Fruit fly (Drosophila melanogaster): ENCODE measurements around the gene CG2217.

The CG2217 gene

DNA sequence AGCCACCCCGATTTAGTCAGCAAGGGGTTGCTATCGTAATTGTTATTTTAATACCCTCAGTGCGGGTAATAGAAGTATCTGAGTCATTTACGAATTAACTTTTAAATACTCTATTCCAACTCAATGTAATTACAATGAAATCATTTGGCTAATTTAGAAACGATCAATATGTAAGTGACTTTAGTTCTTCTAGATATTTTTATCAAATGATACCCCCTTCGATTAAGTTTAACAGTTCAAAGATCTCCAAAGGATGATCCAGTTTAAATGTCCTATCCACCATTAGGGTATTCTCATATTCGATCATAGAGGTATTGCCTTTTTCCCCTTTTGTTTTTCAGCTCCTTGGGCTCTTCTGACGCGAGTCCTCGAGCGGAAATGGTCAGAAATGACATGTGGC, 28.9 kb downstream of the CG2217 start:
- TF ChIP-seq CG8478 (optimal IDR thresholded peaks at IDR 0.05) (no peak), CTCF (optimal IDR thresholded peaks at IDR 0.05) (no peak)

DNA sequence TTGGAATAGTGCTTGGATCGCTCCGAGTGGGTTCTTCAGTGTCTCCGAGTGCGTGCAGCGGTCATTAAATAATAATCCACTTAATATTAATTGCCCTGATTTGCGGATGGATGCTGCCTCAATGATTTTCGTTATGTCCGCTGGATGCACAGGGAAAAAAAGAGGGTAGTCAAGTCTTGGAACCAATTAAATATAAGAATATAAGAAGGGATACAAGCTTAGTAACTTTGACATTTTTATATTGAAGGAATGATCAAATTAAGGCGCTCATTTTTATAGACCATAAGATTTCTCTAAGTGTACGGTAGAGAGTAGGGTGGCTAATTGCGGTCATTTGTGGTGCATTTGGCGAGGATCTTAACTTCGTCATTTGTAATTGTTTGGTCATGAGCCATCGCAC, 30.8 kb downstream of the CG2217 start:
- TF ChIP-seq CTCF (optimal IDR thresholded peaks at IDR 0.05), result no peak
- TF ChIP-seq CG8478 (optimal IDR thresholded peaks at IDR 0.05), result no peak

DNA sequence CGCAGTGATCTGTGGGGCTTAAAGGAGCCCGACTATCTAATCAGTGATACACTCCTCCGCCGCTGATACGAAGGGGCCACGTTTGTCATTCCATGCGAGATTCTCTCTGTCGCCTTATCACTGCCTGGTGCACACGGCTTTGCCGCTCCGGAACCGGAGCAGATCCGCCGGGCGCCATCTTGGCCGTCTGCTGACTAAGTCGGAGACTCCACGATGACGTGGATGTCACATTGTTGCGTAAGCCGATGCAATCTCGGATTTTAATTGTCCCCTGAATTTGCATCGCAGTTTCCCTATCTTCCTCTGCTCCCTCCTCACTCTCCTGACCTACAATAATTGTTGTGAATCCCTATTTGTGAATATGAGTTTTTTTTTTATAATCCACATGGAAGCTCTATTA, 31.7 kb downstream of the CG2217 start:
- TF ChIP-seq CG8478 (optimal IDR thresholded peaks at IDR 0.05) (no peak), CTCF (optimal IDR thresholded peaks at IDR 0.05) (no peak)

DNA sequence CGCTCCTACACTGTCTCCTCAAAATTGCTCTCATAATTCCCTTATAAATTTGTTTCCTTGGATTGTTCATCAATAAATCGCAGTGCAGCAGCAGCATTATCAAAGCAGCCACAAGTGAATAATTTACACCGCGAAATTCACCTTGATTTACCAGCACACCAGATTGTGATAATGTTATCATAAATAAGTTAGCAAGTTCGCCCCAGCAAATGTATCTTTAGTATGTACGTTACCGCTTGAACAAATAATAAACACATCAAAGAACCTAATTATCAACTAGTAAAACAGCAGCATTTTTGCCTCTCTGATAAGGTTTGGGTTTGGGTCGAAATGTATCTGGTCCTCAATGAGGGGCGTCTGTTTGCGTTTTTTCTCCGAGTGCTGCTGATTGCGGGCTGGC, 32.5 kb downstream of the CG2217 start:
- TF ChIP-seq CG8478 (optimal IDR thresholded peaks at IDR 0.05) (no peak), CTCF (optimal IDR thresholded peaks at IDR 0.05) (no peak)

DNA sequence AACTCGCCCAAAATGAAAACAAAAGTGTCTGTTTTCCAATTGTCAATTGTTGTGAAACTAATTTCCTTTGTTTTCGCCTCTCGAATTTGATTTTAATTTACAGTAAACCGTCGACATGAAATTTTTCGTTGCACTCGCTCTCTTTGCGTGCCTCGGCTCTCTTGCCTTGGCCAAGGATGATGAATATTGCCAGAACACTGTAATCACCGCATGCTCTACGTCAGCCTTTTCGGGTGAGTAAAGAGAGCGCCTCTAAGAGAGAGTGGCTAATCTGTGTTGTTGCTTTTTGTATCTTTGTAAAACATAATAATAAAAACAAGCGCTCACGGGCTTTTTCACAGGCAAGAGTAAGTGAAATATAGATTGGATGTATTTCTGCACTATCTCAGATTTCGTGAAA, 33.7 kb downstream of the CG2217 start:
- TF ChIP-seq CG8478 (optimal IDR thresholded peaks at IDR 0.05), result no peak
- no peak for TF ChIP-seq CTCF (optimal IDR thresholded peaks at IDR 0.05)

DNA sequence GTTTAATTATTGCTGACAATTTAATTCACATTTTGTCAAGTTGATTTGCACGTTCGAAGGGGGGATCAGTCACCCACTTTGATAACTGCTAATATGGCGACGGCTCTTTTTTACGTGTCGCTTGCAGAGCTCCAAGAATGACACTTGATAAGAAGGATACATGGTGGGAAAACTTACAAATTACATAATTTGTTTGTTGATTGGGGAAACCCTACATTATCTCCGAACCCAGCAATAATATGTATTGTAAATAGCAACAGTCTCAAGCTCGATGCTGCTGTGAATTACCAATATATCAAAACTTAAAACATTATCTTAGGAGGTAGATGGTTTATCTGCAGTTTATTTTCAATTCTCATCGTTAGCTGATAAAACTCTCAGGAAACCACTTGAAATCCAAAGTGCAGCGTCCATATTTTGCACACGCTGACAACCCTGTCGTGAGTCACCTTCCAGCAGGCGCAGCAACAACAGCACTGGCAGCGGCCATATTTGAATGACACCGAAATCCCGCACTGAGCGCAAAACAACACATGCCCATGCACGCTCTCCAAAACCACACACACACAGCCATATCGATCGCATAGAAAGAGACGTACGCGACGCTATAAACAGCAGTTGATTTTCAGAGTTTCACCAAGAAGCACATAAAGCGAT, 34.4 kb downstream of the CG2217 start:
- TF ChIP-seq CTCF (optimal IDR thresholded peaks at IDR 0.05) (no peak), CG8478 (optimal IDR thresholded peaks at IDR 0.05) (no peak)

DNA sequence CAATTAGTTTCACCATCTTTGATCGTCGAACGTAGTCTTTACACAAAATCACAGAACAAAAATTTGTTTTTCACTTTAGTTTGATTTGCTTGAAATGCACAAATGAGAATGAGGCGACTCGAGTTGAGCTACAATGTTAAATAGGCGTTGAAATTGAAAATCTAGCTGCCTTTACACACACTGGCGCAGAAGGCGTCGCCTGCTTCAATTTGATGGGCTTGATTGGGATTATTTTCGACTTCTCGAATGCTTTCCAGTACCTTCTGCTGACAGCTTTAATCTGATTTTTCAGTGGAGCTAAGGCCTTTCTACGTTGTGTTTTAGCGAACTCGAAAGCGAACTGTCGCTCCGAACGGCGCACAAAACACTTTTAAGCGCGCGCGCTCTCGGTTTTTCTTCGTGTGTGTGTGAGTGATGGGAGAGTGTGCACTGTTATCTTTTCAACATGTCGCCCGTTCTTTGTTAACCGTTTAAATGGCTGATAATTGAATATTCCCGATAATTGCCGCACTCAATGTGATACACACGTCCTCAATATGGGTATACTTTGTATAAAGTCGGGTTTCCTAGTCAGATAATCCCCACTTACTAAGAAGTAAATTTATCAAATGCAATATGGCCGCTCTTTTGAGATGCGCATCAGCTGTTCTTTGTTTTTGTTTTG, 35.1 kb downstream of the CG2217 start, which contains the start of the genes Fer2LCH and Fer1HCH:
Gene Fer2LCH (plus strand): TSS at position 290 of the 664 bp plus-strand sequence.
Gene Fer1HCH (minus strand): TSS at position 664 of the 664 bp plus-strand sequence.
- TF ChIP-seq CTCF (optimal IDR thresholded peaks at IDR 0.05) (no peak), CG8478 (optimal IDR thresholded peaks at IDR 0.05) (no peak)

DNA sequence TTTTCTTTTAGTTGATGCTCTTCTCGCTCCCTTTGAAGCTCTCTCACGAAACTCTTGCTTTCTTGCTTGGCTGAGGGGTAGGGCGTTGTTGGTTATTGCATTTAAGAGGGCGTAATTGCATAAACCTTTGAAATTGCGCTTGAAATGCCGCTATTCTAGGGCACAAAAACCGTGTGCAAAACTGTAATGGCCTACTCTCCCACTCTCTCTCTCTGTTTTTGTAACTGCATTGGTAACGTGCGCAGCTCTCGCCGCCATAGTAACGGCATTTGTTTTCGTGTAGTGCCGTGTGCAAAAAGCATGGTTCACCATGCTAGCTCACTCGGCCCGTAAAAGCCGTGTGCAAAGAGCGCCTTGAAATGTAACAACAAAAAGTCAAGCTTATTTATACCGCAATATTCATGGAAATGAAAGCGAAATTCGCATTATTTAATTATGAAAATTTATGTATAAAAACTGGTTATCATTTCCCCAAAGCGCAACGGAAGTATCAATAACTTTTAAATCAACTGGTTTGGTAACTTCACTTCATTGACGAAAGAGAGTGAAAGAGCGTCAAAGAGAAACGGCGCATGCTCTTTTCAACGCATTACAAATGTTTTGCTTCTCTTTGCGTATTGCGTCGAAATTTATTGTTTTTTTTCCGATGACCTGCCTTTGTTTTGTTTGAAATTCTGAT, 35.9 kb downstream of the CG2217 start:
- no peak for TF ChIP-seq CTCF (optimal IDR thresholded peaks at IDR 0.05)
- no peak for TF ChIP-seq CG8478 (optimal IDR thresholded peaks at IDR 0.05)

DNA sequence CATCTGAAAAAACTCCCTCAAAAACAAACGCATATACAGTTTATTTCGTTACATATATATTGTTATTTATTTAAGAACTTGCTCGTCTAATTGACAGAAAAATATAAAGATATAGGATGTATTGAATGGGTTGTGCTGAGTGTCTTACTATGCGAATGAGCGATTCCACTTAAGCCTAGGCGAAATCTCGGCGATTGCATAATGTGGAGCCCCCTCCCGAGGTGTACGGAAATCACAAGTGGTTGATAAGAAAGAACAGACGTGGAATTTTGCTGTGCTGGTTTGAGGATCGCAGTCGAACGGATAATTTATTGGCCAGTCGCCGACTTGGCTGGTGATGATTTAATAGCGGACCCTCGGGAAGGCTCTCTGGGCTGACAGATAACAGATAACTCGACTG, 37.2 kb downstream of the CG2217 start:
- TF ChIP-seq CTCF (optimal IDR thresholded peaks at IDR 0.05) (no peak), CG8478 (optimal IDR thresholded peaks at IDR 0.05) (no peak)

DNA sequence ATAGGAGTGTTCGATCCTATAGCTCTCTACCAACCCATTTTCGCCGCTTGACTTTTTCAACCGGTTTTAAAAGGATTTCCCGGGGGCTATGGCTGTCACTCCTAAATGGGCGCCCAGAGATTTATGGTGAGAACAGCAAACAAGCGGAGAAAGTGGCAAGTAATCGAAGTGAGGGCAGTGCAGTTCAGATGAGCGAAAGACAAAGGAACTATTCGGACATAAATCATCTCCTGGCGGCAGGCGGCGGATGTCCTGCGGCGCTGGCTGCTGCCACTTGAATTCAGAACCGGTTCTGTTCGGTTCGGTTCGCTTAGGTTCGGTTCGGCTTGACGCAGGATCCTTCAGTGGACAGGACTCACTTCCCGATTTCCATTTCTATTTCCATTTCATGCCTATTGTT, 39.6 kb downstream of the CG2217 start:
- no peak for TF ChIP-seq CTCF (optimal IDR thresholded peaks at IDR 0.05)
- TF ChIP-seq CG8478 (optimal IDR thresholded peaks at IDR 0.05), result no peak

Data from S2 (cell line).